Fruit fly (Drosophila melanogaster) whole organism: ENCODE measurements around the gene Nep5.

Experiments
- CG8478 ChIP-seq: fragments of >200 bp; optimal IDR thresholded peaks from 2 replicates; lab custom pipeline; 2018; ENCODE audit warnings: inconsistent platforms
- Dll ChIP-seq: fragments of >200 bp; optimal IDR thresholded peaks from 2 replicates; lab custom pipeline; 2017
- EcR ChIP-seq, 2 experiments: fragments of >200 bp; optimal IDR thresholded peaks; 2 replicates each; lab custom pipeline; 2017; ENCODE audit warnings: missing biosample characterization in 2 of 2, missing genetic modification characterization in 2 of 2, missing genetic modification reagents in 2 of 2
- pan ChIP-seq: fragments of >200 bp; optimal IDR thresholded peaks from 2 replicates; lab custom pipeline; 2017
- psq ChIP-seq: fragments of >200 bp; optimal IDR thresholded peaks from 2 replicates; lab custom pipeline; 2017
- usp ChIP-seq: fragments of >200 bp; optimal IDR thresholded peaks from 2 replicates; lab custom pipeline; 2017; ENCODE audit warnings: missing biosample characterization, missing genetic modification characterization, mixed read lengths

The Nep5 gene

dm6 chr3R:27061916-27062315 lies 2.1 kb downstream of the Nep5 start, which contains the start of gene CG34292:
TSS of gene CG34292 (plus strand) at chr3R:27062216.
- TF ChIP-seq pan (no peak), Dll (lab: Kevin White, UChicago) (no peak), usp (GFP tag; lab: Kevin White, UChicago) (no peak), EcR (GFP tag; optimal IDR thresholded peaks at IDR 0.05; lab: Kevin White, UChicago) (no peak), CG8478 (lab: Kevin White, UChicago) (no peak), psq (lab: Kevin White, UChicago) (no peak)

- TF ChIP-seq usp (GFP tag; lab: Kevin White, UChicago) (no peak), psq (lab: Kevin White, UChicago) (no peak), pan (no peak), Dll (lab: Kevin White, UChicago) (no peak), CG8478 (lab: Kevin White, UChicago) (no peak), EcR (GFP tag; optimal IDR thresholded peaks at IDR 0.05; lab: Kevin White, UChicago) (no peak)
Observed at dm6 chr3R:27056152-27056551, 7.8 kb downstream of the Nep5 start.

dm6 chr3R:27049549-27049948 lies 14.4 kb downstream of the Nep5 start:
- TF ChIP-seq EcR (GFP tag; optimal IDR thresholded peaks at IDR 0.05; lab: Kevin White, UChicago) (no peak), usp (GFP tag; lab: Kevin White, UChicago) (no peak), psq (lab: Kevin White, UChicago) (no peak), Dll (lab: Kevin White, UChicago) (no peak), CG8478 (lab: Kevin White, UChicago) (no peak)

- TF ChIP-seq pan: no peak
- no peak for TF ChIP-seq psq (lab: Kevin White, UChicago)
- TF ChIP-seq Dll (lab: Kevin White, UChicago): no peak
- no peak for TF ChIP-seq CG8478 (lab: Kevin White, UChicago)
- no peak for TF ChIP-seq EcR (GFP tag; optimal IDR thresholded peaks at IDR 0.05; lab: Kevin White, UChicago)
- no peak for TF ChIP-seq usp (GFP tag; lab: Kevin White, UChicago)
Observed at dm6 chr3R:27048561-27049270, 15.3 kb downstream of the Nep5 start, which contains the start of gene TwdlT. TSS of gene TwdlT (plus strand) at chr3R:27049220.

- TF ChIP-seq psq (lab: Kevin White, UChicago) (no peak), CG8478 (lab: Kevin White, UChicago) (no peak), Dll (lab: Kevin White, UChicago) (no peak), usp (GFP tag; lab: Kevin White, UChicago) (no peak), EcR (GFP tag; optimal IDR thresholded peaks at IDR 0.05; lab: Kevin White, UChicago) (no peak), pan (no peak)
Observed at dm6 chr3R:27040044-27040443, 24.0 kb downstream of the Nep5 start.

- no peak for TF ChIP-seq Dll (lab: Kevin White, UChicago)
- no peak for TF ChIP-seq usp (GFP tag; lab: Kevin White, UChicago)
- no peak for TF ChIP-seq psq (lab: Kevin White, UChicago)
- TF ChIP-seq CG8478 (lab: Kevin White, UChicago): no peak
- no peak for TF ChIP-seq pan
- no peak for TF ChIP-seq EcR (GFP tag; optimal IDR thresholded peaks at IDR 0.05; lab: Kevin White, UChicago)
Observed at dm6 chr3R:27033935-27034334, 30.1 kb downstream of the Nep5 start.

dm6 chr3R:27026009-27026408 lies 38.0 kb downstream of the Nep5 start, which contains the start of gene CG6271:
TSS of gene CG6271 (minus strand) at chr3R:27026109.
- TF ChIP-seq EcR (GFP tag; optimal IDR thresholded peaks at IDR 0.05; lab: Kevin White, UChicago): no peak
- no peak for TF ChIP-seq psq (lab: Kevin White, UChicago)
- no peak for TF ChIP-seq Dll (lab: Kevin White, UChicago)
- TF ChIP-seq CG8478 (lab: Kevin White, UChicago): no peak

- TF ChIP-seq pan: no peak
- no peak for TF ChIP-seq Dll (lab: Kevin White, UChicago)
- TF ChIP-seq usp (GFP tag; lab: Kevin White, UChicago): no peak
- no peak for TF ChIP-seq CG8478 (lab: Kevin White, UChicago)
Observed at dm6 chr3R:27023117-27023516, 40.9 kb downstream of the Nep5 start, which contains the start of gene CG6277. TSS of gene CG6277 (minus strand) at chr3R:27023217.

- TF ChIP-seq pan (no peak), Dll (lab: Kevin White, UChicago) (no peak), usp (GFP tag; lab: Kevin White, UChicago) (no peak), EcR (GFP tag; optimal IDR thresholded peaks at IDR 0.05; lab: Kevin White, UChicago) (no peak), psq (lab: Kevin White, UChicago) (no peak), CG8478 (lab: Kevin White, UChicago) (no peak)
Observed at dm6 chr3R:27021278-27021677, 42.7 kb downstream of the Nep5 start, which contains the start of gene CG6283. TSS of gene CG6283 (minus strand) at chr3R:27021378.

- TF ChIP-seq pan: no peak
- TF ChIP-seq CG8478 (lab: Kevin White, UChicago): no peak
- no peak for TF ChIP-seq Dll (lab: Kevin White, UChicago)
Observed at dm6 chr3R:27019701-27020172, 44.3 kb downstream of the Nep5 start, which contains the start of gene CG17191. TSS of gene CG17191 (minus strand) at chr3R:27019751.

- TF ChIP-seq CG8478 (lab: Kevin White, UChicago) (no peak), Dll (lab: Kevin White, UChicago) (no peak), usp (GFP tag; lab: Kevin White, UChicago) (no peak), psq (lab: Kevin White, UChicago) (no peak), EcR (GFP tag; optimal IDR thresholded peaks at IDR 0.05; lab: Kevin White, UChicago) (no peak), pan (no peak)
Observed at dm6 chr3R:27018187-27018586, 45.8 kb downstream of the Nep5 start, which contains the start of gene CG17192. TSS of gene CG17192 (minus strand) at chr3R:27018287.
